Worm (Caenorhabditis elegans) whole organism, late embryonic: Measurements from ENCODE around the gene delm-1.
A peak's percentile ranks its signal among the peaks of the same experiment; 100 is the strongest.

Experiments
- C08G9.2 ChIP-seq: sonication (generic microtip); optimal IDR thresholded peaks from 2 replicates; lab custom pipeline; 2016; ENCODE audit warnings: mild to moderate bottlenecking, missing genetic modification characterization, moderate library complexity, missing compliant biosample characterization
- K02D7.2 ChIP-seq: sonication (generic microtip); optimal IDR thresholded peaks from 2 replicates; lab custom pipeline; 2017; ENCODE audit warnings: mild to moderate bottlenecking, missing genetic modification characterization, missing compliant biosample characterization
- K09A11.1 ChIP-seq: sonication (generic microtip); optimal IDR thresholded peaks from 2 replicates; lab custom pipeline; 2017; ENCODE audit warnings: antibody characterized with exemption, mild to moderate bottlenecking, missing genetic modification characterization, missing compliant biosample characterization; ENCODE audit not compliant: insufficient read depth
- T23F11.4 ChIP-seq: fragments of 200-800 bp; sonication (Bioruptor generic); optimal IDR thresholded peaks from 2 replicates; lab custom pipeline; 2018; ENCODE audit warnings: mild to moderate bottlenecking, missing genetic modification characterization, missing compliant biosample characterization
- Y22D7AL.16 ChIP-seq: sonication (generic microtip); optimal IDR thresholded peaks from 2 replicates; lab custom pipeline; 2016; ENCODE audit warnings: missing genetic modification characterization, missing compliant biosample characterization
- ahr-1 ChIP-seq: sonication (generic microtip); optimal IDR thresholded peaks from 2 replicates; lab custom pipeline; 2016; ENCODE audit warnings: missing genetic modification characterization, missing compliant biosample characterization
- ama-1 ChIP-seq: fragments of 150-350 bp; optimal IDR thresholded peaks from 2 replicates; lab custom pipeline; 2014
- ceh-14 ChIP-seq: sonication (generic microtip); optimal IDR thresholded peaks from 2 replicates; lab custom pipeline; 2016; ENCODE audit warnings: missing genotype, missing genetic modification characterization, missing compliant biosample characterization
- ceh-18 ChIP-seq: sonication (generic microtip); optimal IDR thresholded peaks from 2 replicates; lab custom pipeline; 2016; ENCODE audit warnings: missing genetic modification characterization, missing compliant biosample characterization
- ceh-19 ChIP-seq: fragments of 200-800 bp; sonication (Bioruptor generic); optimal IDR thresholded peaks from 2 replicates; lab custom pipeline; 2018; ENCODE audit warnings: mild to moderate bottlenecking, missing genetic modification characterization, missing compliant biosample characterization
- ceh-2 ChIP-seq: sonication (generic microtip); optimal IDR thresholded peaks from 2 replicates; lab custom pipeline; 2016; ENCODE audit warnings: missing genotype, missing genetic modification characterization, missing compliant biosample characterization
- ceh-22 ChIP-seq: sonication (generic microtip); optimal IDR thresholded peaks from 2 replicates; lab custom pipeline; 2017; ENCODE audit warnings: missing biosample characterization, missing genetic modification characterization
- ceh-24 ChIP-seq: sonication (generic microtip); optimal IDR thresholded peaks from 2 replicates; lab custom pipeline; 2016; ENCODE audit warnings: mild to moderate bottlenecking, missing genetic modification characterization, missing compliant biosample characterization
- ceh-31 ChIP-seq: sonication (generic microtip); optimal IDR thresholded peaks from 2 replicates; lab custom pipeline; 2016; ENCODE audit warnings: missing genetic modification characterization, missing compliant biosample characterization
- ceh-34 ChIP-seq: sonication (generic microtip); optimal IDR thresholded peaks from 2 replicates; lab custom pipeline; 2016; ENCODE audit warnings: mild to moderate bottlenecking, missing genetic modification characterization, missing compliant biosample characterization
- ceh-45 ChIP-seq: fragments of 200-800 bp; sonication (Bioruptor generic); IDR thresholded peaks from 2 replicates; pipeline ENCODE4 v1.3.6; 2022; ENCODE audit warnings: missing genetic modification reagents, missing genetic modification characterization, missing compliant biosample characterization
- ceh-48 ChIP-seq: sonication (generic microtip); optimal IDR thresholded peaks from 2 replicates; lab custom pipeline; 2016; ENCODE audit warnings: missing genetic modification characterization, inconsistent platforms, missing compliant biosample characterization
- dmd-4 ChIP-seq: sonication (generic microtip); optimal IDR thresholded peaks from 2 replicates; lab custom pipeline; 2016; ENCODE audit warnings: borderline replicate concordance, missing genetic modification characterization, missing compliant biosample characterization
- dve-1 ChIP-seq: sonication (generic microtip); optimal IDR thresholded peaks from 2 replicates; lab custom pipeline; 2017; ENCODE audit warnings: antibody characterized with exemption, mild to moderate bottlenecking, missing genetic modification characterization, missing compliant biosample characterization
- elt-4 ChIP-seq: sonication (generic microtip); optimal IDR thresholded peaks from 2 replicates; lab custom pipeline; 2016; ENCODE audit warnings: missing genetic modification characterization, missing compliant biosample characterization
- eyg-1 ChIP-seq: sonication (generic microtip); optimal IDR thresholded peaks from 2 replicates; lab custom pipeline; 2016; ENCODE audit warnings: missing genotype, missing genetic modification characterization, missing compliant biosample characterization
- fax-1 ChIP-seq: sonication (generic microtip); optimal IDR thresholded peaks from 2 replicates; lab custom pipeline; 2016; ENCODE audit warnings: missing genotype, missing genetic modification characterization, missing compliant biosample characterization
- fkh-6 ChIP-seq: sonication (generic microtip); optimal IDR thresholded peaks from 2 replicates; lab custom pipeline; 2016; ENCODE audit warnings: missing genetic modification characterization, missing compliant biosample characterization
- hlh-13 ChIP-seq: fragments of 200-800 bp; sonication (Bioruptor generic); optimal IDR thresholded peaks from 2 replicates; lab custom pipeline; 2018; ENCODE audit warnings: mild to moderate bottlenecking, missing genetic modification characterization, missing compliant biosample characterization
- hlh-30 ChIP-seq: sonication (generic microtip); optimal IDR thresholded peaks from 2 replicates; lab custom pipeline; 2017; ENCODE audit warnings: antibody characterized with exemption, missing genetic modification characterization, missing compliant biosample characterization; ENCODE audit not compliant: insufficient read depth
- hlh-6 ChIP-seq: sonication (generic microtip); optimal IDR thresholded peaks from 2 replicates; lab custom pipeline; 2016; ENCODE audit warnings: missing genotype, missing genetic modification characterization, missing compliant biosample characterization
- hlh-8 ChIP-seq: sonication (generic microtip); optimal IDR thresholded peaks from 2 replicates; lab custom pipeline; 2016; ENCODE audit warnings: missing genotype, missing genetic modification characterization, missing compliant biosample characterization
- lim-6 ChIP-seq: sonication (generic microtip); optimal IDR thresholded peaks from 2 replicates; lab custom pipeline; 2016; ENCODE audit warnings: missing genetic modification characterization, missing compliant biosample characterization
- madf-2 ChIP-seq: sonication (generic microtip); optimal IDR thresholded peaks from 2 replicates; lab custom pipeline; 2017; ENCODE audit warnings: missing genetic modification characterization, missing compliant biosample characterization
- nhr-11 ChIP-seq: fragments of 150-350 bp; optimal IDR thresholded peaks from 2 replicates; lab custom pipeline; 2014; ENCODE audit warnings: missing biosample characterization, missing genetic modification characterization
- odd-2 ChIP-seq: sonication (generic microtip); optimal IDR thresholded peaks from 2 replicates; lab custom pipeline; 2017; ENCODE audit warnings: antibody characterized with exemption, mild to moderate bottlenecking, missing genetic modification characterization, missing compliant biosample characterization
- pag-3 ChIP-seq: sonication (generic microtip); optimal IDR thresholded peaks from 2 replicates; lab custom pipeline; 2016; ENCODE audit warnings: missing compliant biosample characterization, missing genetic modification characterization, borderline replicate concordance
- pat-9 ChIP-seq: fragments of 200-800 bp; sonication (Bioruptor generic); optimal IDR thresholded peaks from 2 replicates; lab custom pipeline; 2018; ENCODE audit warnings: mild to moderate bottlenecking, missing genetic modification characterization, moderate library complexity, missing compliant biosample characterization
- pax-1 ChIP-seq: fragments of 150-350 bp; optimal IDR thresholded peaks from 2 replicates; lab custom pipeline; 2014; ENCODE audit warnings: missing biosample characterization, missing genetic modification characterization
- pha-2 ChIP-seq: sonication (generic microtip); optimal IDR thresholded peaks from 2 replicates; lab custom pipeline; 2017; ENCODE audit warnings: mild to moderate bottlenecking, missing genetic modification characterization, missing compliant biosample characterization
- pha-4 ChIP-seq: fragments of 150-350 bp; optimal IDR thresholded peaks from 2 replicates; lab custom pipeline; 2018; ENCODE audit warnings: missing biosample characterization, missing genetic modification reagents, missing genetic modification characterization
- ref-2 ChIP-seq: sonication (generic microtip); optimal IDR thresholded peaks from 2 replicates; lab custom pipeline; 2016; ENCODE audit warnings: missing genetic modification characterization, missing compliant biosample characterization
- rnt-1 ChIP-seq: sonication (generic microtip); optimal IDR thresholded peaks from 2 replicates; lab custom pipeline; 2016; ENCODE audit warnings: missing genetic modification characterization, missing compliant biosample characterization
- sox-2 ChIP-seq: fragments of 200-800 bp; sonication (Bioruptor generic); IDR thresholded peaks from 2 replicates; pipeline ENCODE4 v1.3.6; 2022; ENCODE audit warnings: missing genetic modification reagents, missing genetic modification characterization, missing compliant biosample characterization
- sox-4 ChIP-seq: sonication (generic microtip); optimal IDR thresholded peaks from 2 replicates; lab custom pipeline; 2017; ENCODE audit warnings: mild to moderate bottlenecking, missing genetic modification characterization, inconsistent platforms, missing compliant biosample characterization
- syd-9 ChIP-seq: sonication (generic microtip); optimal IDR thresholded peaks from 2 replicates; lab custom pipeline; 2016; ENCODE audit warnings: mild to moderate bottlenecking, missing genetic modification characterization, moderate library complexity, missing compliant biosample characterization
- tbx-2 ChIP-seq: sonication (generic microtip); optimal IDR thresholded peaks from 2 replicates; lab custom pipeline; 2016; ENCODE audit warnings: missing genetic modification characterization, missing compliant biosample characterization
- tbx-7 ChIP-seq: sonication (generic microtip); optimal IDR thresholded peaks from 2 replicates; lab custom pipeline; 2016; ENCODE audit warnings: missing genotype, missing genetic modification characterization, missing compliant biosample characterization
- unc-86 ChIP-seq: sonication (generic microtip); optimal IDR thresholded peaks from 2 replicates; lab custom pipeline; 2016; ENCODE audit warnings: missing genetic modification characterization, missing compliant biosample characterization

Gene delm-1

DNA sequence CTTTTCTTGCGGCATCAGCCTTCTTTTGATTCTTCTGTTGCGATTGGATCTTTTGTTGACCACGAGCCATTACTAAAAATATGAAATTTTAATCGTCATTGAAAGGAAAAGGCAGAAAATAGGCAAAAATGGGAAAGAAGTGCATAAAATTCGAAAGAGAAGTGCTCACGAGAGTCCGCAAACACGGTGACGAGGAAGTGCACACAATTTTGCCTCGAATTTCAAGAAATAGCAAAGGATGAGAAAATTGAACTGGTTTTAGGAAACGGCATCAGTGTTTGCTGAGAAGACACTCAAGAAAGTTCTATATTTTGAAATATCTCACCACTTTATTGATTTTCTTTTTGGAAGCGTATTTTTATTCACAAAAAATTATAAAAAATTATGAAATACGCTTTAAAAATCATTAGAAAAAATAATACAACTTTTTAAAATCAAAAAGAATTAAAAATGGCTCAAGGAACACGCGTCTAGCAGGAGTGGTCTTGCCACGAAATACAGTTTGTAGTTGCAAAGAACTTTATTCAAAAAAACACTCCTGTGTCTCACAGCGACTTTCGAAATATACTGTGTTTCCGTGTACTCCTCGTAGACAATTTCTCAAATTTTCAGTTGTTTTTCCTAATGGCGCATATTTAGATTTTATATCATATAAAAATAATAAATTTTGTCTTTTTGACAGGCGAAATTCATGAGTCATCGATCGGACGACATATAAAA lies 39.0 kb downstream of the delm-1 start, which contains the start of the genes znf-706 and cpna-3:
TSS of gene znf-706 (minus strand) at position 72 of the 720 bp plus-strand sequence.
TSS of gene cpna-3 (plus strand) at position 683 of the 720 bp plus-strand sequence.
- TF ChIP-seq dve-1: no peak
- no peak for TF ChIP-seq odd-2 (tag; lab: Kevin White, UChicago)
- TF ChIP-seq sox-4 (tag; lab: Kevin White, UChicago): no peak
- TF ChIP-seq ama-1 (lab: Kevin White, UChicago): no peak
- no peak for TF ChIP-seq pat-9
- TF ChIP-seq fax-1 (tag; lab: Kevin White, UChicago): no peak
- peak; percentile 18 for TF ChIP-seq ceh-34 (tag; lab: Kevin White, UChicago)
- peak; percentile 38 for TF ChIP-seq hlh-30 (tag; lab: Kevin White, UChicago)
- TF ChIP-seq unc-86: no peak
- TF ChIP-seq pag-3 (tag; lab: Kevin White, UChicago): no peak
- no peak for TF ChIP-seq madf-2 (tag; lab: Kevin White, UChicago)
- no peak for TF ChIP-seq ceh-24 (tag; lab: Kevin White, UChicago)
- no peak for TF ChIP-seq pha-2 (tag; lab: Kevin White, UChicago)
- TF ChIP-seq ahr-1 (tag; lab: Kevin White, UChicago): no peak
- TF ChIP-seq nhr-11 (tag; lab: Kevin White, UChicago): no peak
- no peak for TF ChIP-seq K09A11.1 (tag; lab: Kevin White, UChicago)
- TF ChIP-seq rnt-1 (tag; lab: Kevin White, UChicago): no peak

DNA sequence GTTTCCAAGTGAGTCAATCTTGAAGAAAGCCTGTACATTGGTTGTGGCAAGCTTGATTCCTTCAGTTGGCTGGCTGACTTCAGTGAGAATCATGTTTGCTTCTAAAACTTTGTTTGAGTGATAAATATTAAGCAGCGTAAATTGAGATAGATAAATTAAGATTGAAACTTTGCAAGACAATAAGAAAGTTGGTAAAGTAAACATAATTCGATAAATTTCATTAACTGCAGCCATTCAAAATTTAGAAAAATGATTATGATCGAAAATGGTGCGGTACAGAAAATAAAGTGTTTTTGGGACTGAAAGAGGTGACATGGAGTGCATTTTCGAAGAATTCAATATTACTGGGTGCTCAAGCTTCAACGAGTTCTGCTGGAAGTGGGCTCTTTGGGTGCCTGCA lies 39.7 kb downstream of the delm-1 start, which contains the start of gene icln-1:
TSS of gene icln-1 (minus strand) at position 101 of the 400 bp plus-strand sequence.
- TF ChIP-seq hlh-13 (GFP tag; lab: Kevin White, UChicago) (no peak), ama-1 (lab: Kevin White, UChicago) (no peak), ceh-19 (no peak), syd-9 (tag; lab: Kevin White, UChicago) (no peak), hlh-8 (tag; lab: Kevin White, UChicago) (no peak), lim-6 (no peak), ceh-18 (tag; lab: Kevin White, UChicago) (no peak), C08G9.2 (tag; lab: Kevin White, UChicago) (no peak), T23F11.4 (GFP tag; lab: Kevin White, UChicago) (no peak), K02D7.2 (tag; lab: Kevin White, UChicago) (no peak), pha-4 (tag; lab: Kevin White, UChicago) (no peak), madf-2 (tag; lab: Kevin White, UChicago) (no peak), pag-3 (tag; lab: Kevin White, UChicago) (no peak), sox-2 (GFP tag; lab: Robert Waterston, UW) (no peak), Y22D7AL.16 (tag; lab: Kevin White, UChicago) (no peak), tbx-7 (tag; lab: Kevin White, UChicago) (no peak), pax-1 (tag; lab: Kevin White, UChicago) (no peak), ceh-2 (tag; lab: Kevin White, UChicago) (no peak), tbx-2 (tag; lab: Kevin White, UChicago) (no peak)

DNA sequence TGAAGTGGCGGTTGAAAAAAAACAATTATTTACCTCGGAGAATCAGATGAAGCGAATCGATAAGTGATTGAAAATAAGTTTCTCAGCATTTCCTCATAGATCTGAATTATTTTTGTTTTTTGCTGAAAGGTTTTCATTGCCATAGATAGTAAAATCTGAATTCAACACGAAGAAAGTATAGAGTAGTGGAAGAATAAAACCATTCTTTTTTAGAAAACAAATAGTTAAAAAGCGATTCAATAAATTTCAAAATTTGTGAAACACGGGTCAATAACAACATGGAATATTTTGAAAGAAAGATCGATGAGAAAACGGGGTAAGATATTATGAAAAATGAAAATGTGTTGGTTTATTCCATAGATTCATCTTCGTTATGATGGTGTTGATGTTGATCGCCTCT lies 40.9 kb downstream of the delm-1 start, which contains the start of gene mrpl-42:
TSS of gene mrpl-42 (minus strand) at position 101 of the 400 bp plus-strand sequence.
- no peak for TF ChIP-seq Y22D7AL.16 (tag; lab: Kevin White, UChicago)
- no peak for TF ChIP-seq ceh-48 (tag; lab: Kevin White, UChicago)
- TF ChIP-seq ceh-34 (tag; lab: Kevin White, UChicago): no peak
- TF ChIP-seq ceh-31 (tag; lab: Kevin White, UChicago): no peak
- TF ChIP-seq elt-4 (tag; lab: Kevin White, UChicago): no peak
- no peak for TF ChIP-seq ref-2
- no peak for TF ChIP-seq ceh-14 (tag; lab: Kevin White, UChicago)
- no peak for TF ChIP-seq ceh-45
- TF ChIP-seq hlh-30 (tag; lab: Kevin White, UChicago): no peak
- TF ChIP-seq dve-1: no peak
- TF ChIP-seq dmd-4 (tag; lab: Kevin White, UChicago): no peak
- no peak for TF ChIP-seq ceh-22 (tag; lab: Kevin White, UChicago)
- TF ChIP-seq eyg-1: no peak
- no peak for TF ChIP-seq C08G9.2 (tag; lab: Kevin White, UChicago)
- no peak for TF ChIP-seq fkh-6 (tag; lab: Kevin White, UChicago)
- TF ChIP-seq odd-2 (tag; lab: Kevin White, UChicago): no peak
- no peak for TF ChIP-seq hlh-6 (tag; lab: Kevin White, UChicago)
- TF ChIP-seq K09A11.1 (tag; lab: Kevin White, UChicago): no peak
